Fruit fly (Drosophila melanogaster) whole organism, prepupa: ENCODE results near the gene mag.
A peak's percentile ranks its signal among the peaks of the same experiment; 100 is the strongest.

Experiments used
- CG10669 ChIP-seq: fragments of 200-800 bp; sonication (Bioruptor generic); optimal IDR thresholded peaks from 3 replicates; lab custom pipeline; 2018; ENCODE audit warnings: missing biosample characterization, mild to moderate bottlenecking, missing genetic modification characterization, moderate library complexity
- CG11762 ChIP-seq: fragments of 200-800 bp; sonication (Bioruptor generic); optimal IDR thresholded peaks from 3 replicates; lab custom pipeline; 2016; ENCODE audit warnings: missing biosample characterization, missing genetic modification characterization; ENCODE audit not compliant: insufficient read depth
- CG1621 ChIP-seq: fragments of 200-800 bp; sonication (Bioruptor generic); optimal IDR thresholded peaks from 3 replicates; lab custom pipeline; 2018; ENCODE audit warnings: missing biosample characterization, mild to moderate bottlenecking, missing genetic modification characterization
- CG16779 ChIP-seq: fragments of 200-800 bp; sonication (Bioruptor generic); optimal IDR thresholded peaks from 3 replicates; lab custom pipeline; 2017; ENCODE audit warnings: missing biosample characterization, mild to moderate bottlenecking, missing genetic modification characterization
- CG3032 ChIP-seq: fragments of 200-800 bp; optimal IDR thresholded peaks from 2 replicates; lab custom pipeline; 2019; ENCODE audit warnings: missing biosample characterization, mild to moderate bottlenecking, missing genetic modification characterization, moderate library complexity
- CG32006 ChIP-seq: fragments of 200-800 bp; sonication (Bioruptor generic); optimal IDR thresholded peaks from 3 replicates; lab custom pipeline; 2017; ENCODE audit warnings: missing biosample characterization, mild to moderate bottlenecking, missing genetic modification characterization
- CG34406 ChIP-seq: fragments of 200-800 bp; sonication (Bioruptor generic); optimal IDR thresholded peaks from 3 replicates; lab custom pipeline; 2016; ENCODE audit warnings: missing biosample characterization, missing genetic modification characterization
- CG3919 ChIP-seq: fragments of 200-800 bp; sonication (Bioruptor generic); optimal IDR thresholded peaks from 3 replicates; lab custom pipeline; 2016; ENCODE audit warnings: missing biosample characterization, missing genetic modification characterization
- CG4318 ChIP-seq: fragments of 200-800 bp; sonication (Bioruptor generic); optimal IDR thresholded peaks from 3 replicates; lab custom pipeline; 2017; ENCODE audit warnings: missing biosample characterization, mild to moderate bottlenecking, missing genetic modification characterization
- CG6163 ChIP-seq: fragments of 200-800 bp; sonication (Bioruptor generic); IDR thresholded peaks from 3 replicates; pipeline ENCODE4 v1.3.6; 2022; ENCODE audit warnings: missing biosample characterization, missing genetic modification characterization
- CG6276 ChIP-seq: fragments of 200-800 bp; sonication (Bioruptor generic); optimal IDR thresholded peaks from 2 replicates; lab custom pipeline; 2017; ENCODE audit warnings: missing biosample characterization, mild to moderate bottlenecking, missing genetic modification characterization
- CG6792 ChIP-seq: fragments of 200-800 bp; sonication (Bioruptor generic); optimal IDR thresholded peaks from 3 replicates; lab custom pipeline; 2016; ENCODE audit warnings: missing biosample characterization, missing genetic modification characterization
- CG6808 ChIP-seq: fragments of 200-800 bp; sonication (Bioruptor generic); optimal IDR thresholded peaks from 3 replicates; lab custom pipeline; 2017; ENCODE audit warnings: missing biosample characterization, missing genetic modification characterization, mild to moderate bottlenecking, moderate library complexity, missing genetic modification reagents
- CG8319 ChIP-seq: fragments of 200-800 bp; sonication (Bioruptor generic); optimal IDR thresholded peaks from 3 replicates; lab custom pipeline; 2016; ENCODE audit warnings: missing biosample characterization, missing genetic modification characterization
- Eip78C ChIP-seq: fragments of 200-800 bp; sonication (Bioruptor generic); peaks from one replicate; lab custom pipeline; 2016; ENCODE audit warnings: missing biosample characterization, missing genetic modification characterization
- Ets96B ChIP-seq: fragments of 200-800 bp; optimal IDR thresholded peaks from 2 replicates; lab custom pipeline; 2019; ENCODE audit warnings: missing biosample characterization, mild to moderate bottlenecking, missing genetic modification characterization, moderate library complexity
- Hr38 ChIP-seq: sonication (Bioruptor generic); optimal IDR thresholded peaks from 2 replicates; lab custom pipeline; 2016; ENCODE audit warnings: missing biosample characterization, missing genetic modification characterization
- Hr4 ChIP-seq: fragments of 200-800 bp; sonication (Bioruptor generic); optimal IDR thresholded peaks from 3 replicates; lab custom pipeline; 2016; ENCODE audit warnings: missing biosample characterization, missing genetic modification characterization
- Lpt ChIP-seq: fragments of 200-800 bp; sonication (Bioruptor generic); optimal IDR thresholded peaks from 3 replicates; lab custom pipeline; 2016; ENCODE audit warnings: missing biosample characterization, missing genetic modification characterization
- Met ChIP-seq: fragments of 200-800 bp; sonication (Bioruptor generic); optimal IDR thresholded peaks from 3 replicates; lab custom pipeline; 2016; ENCODE audit warnings: missing biosample characterization, missing genetic modification characterization
- OdsH ChIP-seq: fragments of 200-800 bp; sonication (Bioruptor generic); optimal IDR thresholded peaks from 3 replicates; lab custom pipeline; 2016; ENCODE audit warnings: missing biosample characterization, missing genetic modification characterization
- achi ChIP-seq: fragments of 200-800 bp; sonication (Bioruptor generic); optimal IDR thresholded peaks from 3 replicates; lab custom pipeline; 2016; ENCODE audit warnings: missing biosample characterization, missing genetic modification characterization
- cyc ChIP-seq: fragments of 200-800 bp; sonication (Bioruptor generic); optimal IDR thresholded peaks from 3 replicates; lab custom pipeline; 2016; ENCODE audit warnings: missing biosample characterization, missing genetic modification characterization
- dsx ChIP-seq: fragments of 200-800 bp; optimal IDR thresholded peaks from 3 replicates; lab custom pipeline; 2019; ENCODE audit warnings: missing biosample characterization, mild to moderate bottlenecking, missing genetic modification characterization, moderate library complexity; ENCODE audit not compliant: poor library complexity, severe bottlenecking
- eg ChIP-seq: fragments of 200-800 bp; sonication (Bioruptor generic); IDR thresholded peaks from 3 replicates; pipeline ENCODE4 v1.3.6; 2022; ENCODE audit warnings: missing biosample characterization, missing genetic modification characterization
- esn ChIP-seq: fragments of 200-800 bp; sonication (Bioruptor generic); optimal IDR thresholded peaks from 2 replicates; lab custom pipeline; 2016; ENCODE audit warnings: missing biosample characterization, mild to moderate bottlenecking, missing genetic modification characterization, moderate library complexity
- fd59A ChIP-seq: fragments of 200-800 bp; sonication (Bioruptor generic); optimal IDR thresholded peaks from 2 replicates; lab custom pipeline; 2017; ENCODE audit warnings: missing biosample characterization, mild to moderate bottlenecking, missing genetic modification characterization, missing genetic modification reagents
- fd85E ChIP-seq: fragments of 200-800 bp; sonication (Bioruptor generic); optimal IDR thresholded peaks from 3 replicates; lab custom pipeline; 2016; ENCODE audit warnings: missing biosample characterization, missing genetic modification characterization
- fkh ChIP-seq: fragments of 200-800 bp; sonication (Bioruptor generic); optimal IDR thresholded peaks from 3 replicates; lab custom pipeline; 2017; ENCODE audit warnings: missing biosample characterization, mild to moderate bottlenecking, missing genetic modification characterization, moderate library complexity
- lz ChIP-seq: fragments of 200-800 bp; sonication (Bioruptor generic); optimal IDR thresholded peaks from 3 replicates; lab custom pipeline; 2016; ENCODE audit warnings: missing biosample characterization, missing genetic modification characterization
- net ChIP-seq: fragments of 200-800 bp; sonication (Bioruptor generic); optimal IDR thresholded peaks from 3 replicates; lab custom pipeline; 2016; ENCODE audit warnings: missing biosample characterization, missing genetic modification characterization
- pdm3 ChIP-seq: fragments of 200-800 bp; sonication (Bioruptor generic); optimal IDR thresholded peaks from 3 replicates; lab custom pipeline; 2016; ENCODE audit warnings: missing biosample characterization, missing genetic modification characterization
- salr ChIP-seq, 2 experiments: fragments of 200-800 bp; sonication (Bioruptor generic); optimal IDR thresholded peaks; 3 replicates each; lab custom pipeline; 2016 to 2018; ENCODE audit warnings: missing biosample characterization in 2 of 2, missing genetic modification characterization in 2 of 2, mild to moderate bottlenecking in 1 of 2
- spab ChIP-seq: fragments of 200-800 bp; sonication (Bioruptor generic); optimal IDR thresholded peaks from 2 replicates; lab custom pipeline; 2017; ENCODE audit warnings: missing biosample characterization, mild to moderate bottlenecking, missing genetic modification characterization, missing genetic modification reagents
- ss ChIP-seq, 2 experiments: fragments of 200-800 bp; sonication (Bioruptor generic); optimal IDR thresholded peaks; 2 replicates in 1 of 2; 3 replicates in 1 of 2; lab custom pipeline; 2017 to 2018; ENCODE audit warnings: mild to moderate bottlenecking in 2 of 2, missing biosample characterization in 2 of 2, missing genetic modification characterization in 2 of 2, moderate library complexity in 1 of 2
- svp ChIP-seq: fragments of 200-800 bp; sonication (Bioruptor generic); peaks from one replicate; lab custom pipeline; 2016; ENCODE audit warnings: missing biosample characterization, missing genetic modification characterization
- topi ChIP-seq: fragments of 200-800 bp; sonication (Bioruptor generic); optimal IDR thresholded peaks from 3 replicates; lab custom pipeline; 2016; ENCODE audit warnings: missing biosample characterization, missing genetic modification characterization
- vri ChIP-seq: fragments of 200-800 bp; sonication (Bioruptor generic); optimal IDR thresholded peaks from 3 replicates; lab custom pipeline; 2016; ENCODE audit warnings: missing biosample characterization, mild to moderate bottlenecking, missing genetic modification characterization

mag gene

DNA sequence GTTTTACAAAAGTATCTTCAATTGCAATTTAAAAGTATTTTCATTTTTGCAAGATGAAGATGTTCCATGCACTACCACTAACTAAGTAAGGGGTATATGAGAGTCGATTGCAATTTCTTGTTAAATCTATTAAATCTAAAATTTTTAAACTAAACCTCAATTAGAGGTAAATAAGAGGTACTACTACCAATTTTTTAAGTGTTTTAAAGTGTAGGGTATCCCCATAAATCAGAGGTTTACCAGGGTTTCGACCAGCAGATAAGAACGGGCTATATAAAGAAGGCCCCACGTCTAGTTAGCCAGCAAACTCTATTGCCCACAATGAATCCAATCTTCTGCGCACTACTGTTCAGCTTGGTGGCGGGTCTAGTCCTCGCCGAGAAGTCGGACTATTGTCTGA is at the start of gene mag:
Gene mag, plus strand, starts transcription at position 301 of the 400 bp plus-strand sequence.
- TF ChIP-seq CG32006 (GFP tag; lab: Kevin White, UChicago) (no peak), fd59A (GFP tag; lab: Kevin White, UChicago) (no peak), ss (GFP tag; optimal IDR thresholded peaks at IDR 0.05; lab: Kevin White, UChicago) (no peak), CG1621 (tag; lab: Kevin White, UChicago) (no peak), vri (no peak), CG16779 (tag; lab: Kevin White, UChicago) (no peak), Hr38 (GFP tag; lab: Kevin White, UChicago) (no peak), CG10669 (no peak), spab (GFP tag; lab: Kevin White, UChicago) (no peak), cyc (GFP tag; lab: Kevin White, UChicago) (no peak), CG8319 (GFP tag; lab: Kevin White, UChicago) (no peak), CG4318 (GFP tag; lab: Kevin White, UChicago) (no peak), topi (no peak)

DNA sequence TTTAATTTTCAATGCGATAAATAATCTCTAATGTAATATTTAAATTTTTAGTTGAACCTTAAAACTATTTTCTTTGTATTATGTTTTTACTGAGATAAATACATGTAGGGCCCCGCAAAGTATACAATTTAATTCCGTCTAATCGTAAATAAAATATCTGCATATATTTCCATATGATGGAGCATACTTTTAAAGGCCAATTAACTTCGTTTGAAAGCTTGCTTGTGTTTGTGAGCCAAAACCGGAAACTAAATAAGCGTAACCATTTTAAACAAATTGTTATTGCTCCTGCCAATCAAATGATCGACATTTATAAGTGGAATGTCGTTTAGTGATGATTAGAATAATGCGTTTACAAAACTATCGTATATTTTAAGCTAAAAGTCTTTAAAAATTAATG is 49.7 kb upstream of the mag start:
- no peak for TF ChIP-seq net (GFP tag; lab: Kevin White, UChicago)
- no peak for TF ChIP-seq dsx
- peak; percentile 47 for TF ChIP-seq Eip78C
- TF ChIP-seq vri: peak; percentile 2
- no peak for TF ChIP-seq CG10669
- TF ChIP-seq svp: peak; percentile 22
- TF ChIP-seq cyc (GFP tag; lab: Kevin White, UChicago): no peak
- no peak for TF ChIP-seq fd59A (GFP tag; lab: Kevin White, UChicago)
- TF ChIP-seq eg (GFP tag; lab: Robert Waterston, UW): no peak
- no peak for TF ChIP-seq CG34406 (GFP tag; lab: Kevin White, UChicago)
- TF ChIP-seq, all 60 proteins: peak for 3

DNA sequence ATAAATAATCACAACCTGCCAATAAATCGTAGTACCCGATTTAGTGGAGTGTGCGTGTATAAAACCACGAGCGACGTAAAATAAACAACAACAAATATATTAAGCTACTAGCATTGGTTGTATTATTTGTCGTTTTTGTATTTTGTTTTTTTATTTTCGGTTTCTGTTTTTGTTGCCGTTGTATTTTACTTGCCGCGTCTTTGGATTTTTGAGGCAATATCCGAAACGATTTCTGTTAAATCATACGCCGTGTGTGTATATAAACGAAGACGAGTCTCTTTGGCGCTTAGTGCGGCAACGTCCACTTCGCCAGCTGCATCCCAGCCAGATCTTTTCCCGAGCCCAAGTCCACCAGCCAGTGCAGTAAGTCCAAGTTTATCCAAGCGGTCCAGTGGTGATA is 47.2 kb upstream of the mag start, which contains the start of gene zye:
Gene zye, plus strand, starts transcription at position 301 of the 400 bp plus-strand sequence.
- TF ChIP-seq Lpt (GFP tag; lab: Kevin White, UChicago): no peak
- TF ChIP-seq CG6808 (GFP tag; lab: Kevin White, UChicago): no peak
- TF ChIP-seq topi: no peak
- no peak for TF ChIP-seq CG6163 (GFP tag; lab: Robert Waterston, UW)
- TF ChIP-seq eg (GFP tag; lab: Robert Waterston, UW): no peak
- no peak for TF ChIP-seq lz (GFP tag; lab: Kevin White, UChicago)
- TF ChIP-seq CG11762 (GFP tag; lab: Kevin White, UChicago): no peak
- TF ChIP-seq fd85E (GFP tag; lab: Kevin White, UChicago): no peak
- no peak for TF ChIP-seq OdsH (GFP tag; lab: Kevin White, UChicago)
- no peak for TF ChIP-seq achi (GFP tag; lab: Kevin White, UChicago)
- TF ChIP-seq Hr38 (GFP tag; lab: Kevin White, UChicago): no peak
- no peak for TF ChIP-seq pdm3 (GFP tag; lab: Kevin White, UChicago)
- TF ChIP-seq CG3032 (tag; lab: Kevin White, UChicago): no peak
- no peak for TF ChIP-seq dsx

DNA sequence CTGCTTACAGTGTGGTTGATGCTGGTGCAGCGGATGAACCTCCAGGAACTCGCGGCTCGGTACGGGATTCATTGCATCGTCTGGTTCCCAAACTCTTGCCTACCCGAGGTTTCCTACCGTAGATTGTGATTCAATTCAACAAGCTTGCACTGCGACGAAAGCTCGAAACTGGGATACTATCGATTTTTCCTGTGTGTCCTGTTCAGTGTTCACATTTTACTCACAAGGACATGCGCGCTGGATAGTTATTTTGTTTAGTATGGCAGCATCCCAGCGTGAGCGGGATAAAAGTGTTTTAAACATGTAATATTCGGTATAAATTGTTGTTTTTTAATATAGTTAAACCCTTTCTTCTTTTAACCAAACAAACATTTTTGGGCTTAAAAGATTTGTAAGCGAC is 34.6 kb upstream of the mag start, which contains the start of gene CG5282:
Gene CG5282, minus strand, starts transcription at position 184 of the 400 bp plus-strand sequence.
- TF ChIP-seq CG1621 (tag; lab: Kevin White, UChicago) (no peak), CG3919 (GFP tag; lab: Kevin White, UChicago) (no peak), salr (GFP tag; optimal IDR thresholded peaks at IDR 0.05; lab: Kevin White, UChicago) (no peak), spab (GFP tag; lab: Kevin White, UChicago) (no peak), Ets96B (tag; lab: Kevin White, UChicago) (no peak), CG6276 (GFP tag; lab: Kevin White, UChicago) (no peak), Hr38 (GFP tag; lab: Kevin White, UChicago) (no peak), pdm3 (GFP tag; lab: Kevin White, UChicago) (no peak), esn (no peak), fkh (GFP tag; lab: Kevin White, UChicago) (no peak), eg (GFP tag; lab: Robert Waterston, UW) (no peak), Eip78C (no peak), CG6792 (no peak), Hr4 (GFP tag; lab: Kevin White, UChicago) (no peak), cyc (GFP tag; lab: Kevin White, UChicago) (no peak), dsx (no peak), Lpt (GFP tag; lab: Kevin White, UChicago) (no peak), Met (GFP tag; lab: Kevin White, UChicago) (no peak), CG10669 (no peak)
- TF ChIP-seq, all 60 proteins: peak for 0
